Fruit fly (Drosophila melanogaster) whole organism, embryonic: Measurements from ENCODE around the gene CG9586.

Source experiments
- Atf6 ChIP-seq: fragments of 200-800 bp; sonication (Bioruptor generic); IDR thresholded peaks from 2 replicates; pipeline ENCODE4 v1.3.6; 2022; ENCODE audit warnings: missing biosample characterization, missing genetic modification characterization
- Awh ChIP-seq: fragments of 200-800 bp; sonication (Bioruptor generic); IDR thresholded peaks from 2 replicates; pipeline ENCODE4, ENCODE4 v1.3.6; 2022; ENCODE audit warnings: missing biosample characterization, missing genetic modification characterization
- CG10147 ChIP-seq: fragments of 200-800 bp; sonication (Bioruptor generic); optimal IDR thresholded peaks from 2 replicates; lab custom pipeline; 2019; ENCODE audit warnings: missing biosample characterization, mild to moderate bottlenecking, missing genetic modification characterization, moderate library complexity
- CG6683 ChIP-seq: fragments of 200-800 bp; sonication (Bioruptor generic); optimal IDR thresholded peaks from 2 replicates; lab custom pipeline; 2017; ENCODE audit warnings: missing biosample characterization, mild to moderate bottlenecking, missing genetic modification characterization, missing genetic modification reagents
- Ravus ChIP-seq: fragments of 200-800 bp; sonication (Bioruptor generic); IDR thresholded peaks from 2 replicates; pipeline ENCODE4 v1.3.6; 2022; ENCODE audit warnings: missing biosample characterization, missing genetic modification characterization
- crp ChIP-seq, 2 experiments: fragments of 200-800 bp; sonication (Bioruptor generic); optimal IDR thresholded peaks; 2 replicates in 1 of 2; 3 replicates in 1 of 2; lab custom pipeline; 2017; ENCODE audit warnings: missing biosample characterization in 2 of 2, missing genetic modification characterization in 2 of 2, mild to moderate bottlenecking in 1 of 2, moderate library complexity in 1 of 2
- en ChIP-seq: fragments of 200-800 bp; sonication (Bioruptor generic); optimal IDR thresholded peaks from 2 replicates; lab custom pipeline; 2016; ENCODE audit warnings: missing biosample characterization, missing genetic modification characterization
- grn ChIP-seq: fragments of 200-800 bp; sonication (Bioruptor generic); optimal IDR thresholded peaks from 3 replicates; lab custom pipeline; 2017; ENCODE audit warnings: missing biosample characterization, missing genetic modification characterization

- TF ChIP-seq CG10147 (GFP tag; lab: Kevin White, UChicago): no peak
- TF ChIP-seq Atf6: no peak
- TF ChIP-seq crp (GFP tag; optimal IDR thresholded peaks at IDR 0.05; lab: Kevin White, UChicago): no peak
- no peak for TF ChIP-seq Awh
- no peak for TF ChIP-seq grn (GFP tag; lab: Kevin White, UChicago)
- TF ChIP-seq CG6683 (GFP tag; lab: Kevin White, UChicago): no peak
- no peak for TF ChIP-seq Ravus
- no peak for TF ChIP-seq en
These were observed 40.1 kb upstream of the CG9586 start for dm6 chr2L:9206401-9206800.
